Worm (Caenorhabditis elegans) whole organism, early embryonic: ENCODE data around the gene C25A8.1.

Source experiments
- B0310.2 ChIP-seq: sonication (generic microtip); optimal IDR thresholded peaks from 2 replicates; lab custom pipeline; 2016; ENCODE audit warnings: mild to moderate bottlenecking, missing genetic modification characterization, missing compliant biosample characterization
- F13C5.2 ChIP-seq: sonication (generic microtip); optimal IDR thresholded peaks from 2 replicates; lab custom pipeline; 2017; ENCODE audit warnings: mild to moderate bottlenecking, missing genetic modification characterization, inconsistent platforms, missing compliant biosample characterization
- aly-1 ChIP-seq: sonication (generic microtip); optimal IDR thresholded peaks from 2 replicates; lab custom pipeline; 2016; ENCODE audit warnings: missing genetic modification characterization, missing compliant biosample characterization
- ama-1 ChIP-seq: fragments of 150-350 bp; optimal IDR thresholded peaks from 2 replicates; lab custom pipeline; 2014
- ceh-13 ChIP-seq: fragments of 200-800 bp; sonication (Bioruptor generic); optimal IDR thresholded peaks from 2 replicates; lab custom pipeline; 2018; ENCODE audit warnings: mild to moderate bottlenecking, missing genetic modification characterization, missing compliant biosample characterization
- ceh-36 ChIP-seq: sonication (generic microtip); optimal IDR thresholded peaks from 2 replicates; lab custom pipeline; 2016; ENCODE audit warnings: missing genetic modification characterization, inconsistent platforms, missing compliant biosample characterization
- ets-7 ChIP-seq: sonication (generic microtip); optimal IDR thresholded peaks from 2 replicates; lab custom pipeline; 2016; ENCODE audit warnings: missing genotype, missing genetic modification characterization, missing compliant biosample characterization
- flt-1 ChIP-seq: fragments of 200-800 bp; sonication (Bioruptor generic); IDR thresholded peaks from 2 replicates; pipeline ENCODE4 v1.3.6; 2022; ENCODE audit warnings: missing genetic modification characterization, missing compliant biosample characterization
- hmbx-1 ChIP-seq: sonication (generic microtip); optimal IDR thresholded peaks from 2 replicates; lab custom pipeline; 2016; ENCODE audit warnings: mild to moderate bottlenecking, missing genetic modification characterization, missing compliant biosample characterization
- hmg-4 ChIP-seq: fragments of 200-800 bp; sonication (Bioruptor generic); optimal IDR thresholded peaks from 2 replicates; lab custom pipeline; 2018; ENCODE audit warnings: mild to moderate bottlenecking, missing genetic modification characterization, missing compliant biosample characterization
- hnd-1 ChIP-seq: sonication (generic microtip); optimal IDR thresholded peaks from 2 replicates; lab custom pipeline; 2016; ENCODE audit warnings: missing genetic modification characterization, missing compliant biosample characterization
- pes-1 ChIP-seq: fragments of 200-800 bp; sonication (Bioruptor generic); IDR thresholded peaks from 2 replicates; pipeline ENCODE4 v1.3.6; 2022; ENCODE audit warnings: missing genetic modification reagents, missing genetic modification characterization, missing compliant biosample characterization
- scrt-1 ChIP-seq: fragments of 200-800 bp; sonication (Bioruptor generic); IDR thresholded peaks from 2 replicates; pipeline ENCODE4 v1.3.6; 2022; ENCODE audit warnings: missing genetic modification characterization, missing compliant biosample characterization
- sea-1 ChIP-seq: fragments of 200-800 bp; sonication (Bioruptor generic); conservative IDR thresholded peaks from 2 replicates; pipeline ENCODE4 v1.3.6; 2022; ENCODE audit warnings: missing genetic modification characterization, missing compliant biosample characterization
- tbx-11 ChIP-seq: fragments of 200-800 bp; sonication (Bioruptor generic); IDR thresholded peaks from 2 replicates; pipeline ENCODE4 v1.3.6; 2022; ENCODE audit warnings: missing genetic modification characterization, missing compliant biosample characterization
- tbx-37 ChIP-seq: fragments of 200-800 bp; sonication (Bioruptor generic); conservative IDR thresholded peaks from 2 replicates; pipeline ENCODE4 v1.3.6; 2022; ENCODE audit warnings: missing genetic modification reagents, missing genetic modification characterization, missing compliant biosample characterization
- tra-4 ChIP-seq: sonication (generic microtip); optimal IDR thresholded peaks from 2 replicates; lab custom pipeline; 2017; ENCODE audit warnings: missing genetic modification characterization, missing compliant biosample characterization

C25A8.1 gene

ce11 chrIV:6978625-6979024 lies 32.3 kb upstream of the C25A8.1 start:
- TF ChIP-seq flt-1 (GFP tag; lab: Robert Waterston, UW) (no peak), tbx-37 (GFP tag; lab: Robert Waterston, UW) (no peak), tra-4 (no peak), hnd-1 (tag; lab: Kevin White, UChicago) (no peak), B0310.2 (tag; lab: Kevin White, UChicago) (no peak), ets-7 (tag; lab: Kevin White, UChicago) (no peak), ama-1 (lab: Kevin White, UChicago) (no peak), hmbx-1 (no peak), scrt-1 (GFP tag; lab: Robert Waterston, UW) (no peak), pes-1 (no peak), ceh-13 (GFP tag; lab: Kevin White, UChicago) (no peak), hmg-4 (no peak)

ce11 chrIV:6984449-6985380 lies 26.2 kb upstream of the C25A8.1 start:
- TF ChIP-seq sea-1 (GFP tag; lab: Robert Waterston, UW): no peak
- TF ChIP-seq hmbx-1: no peak
- TF ChIP-seq F13C5.2: no peak
- TF ChIP-seq hmg-4: no peak
- TF ChIP-seq scrt-1 (GFP tag; lab: Robert Waterston, UW): no peak
- peak; percentile 3 for TF ChIP-seq ceh-36 (tag; lab: Kevin White, UChicago)
- TF ChIP-seq tbx-11 (GFP tag; lab: Robert Waterston, UW): no peak
- TF ChIP-seq tbx-37 (GFP tag; lab: Robert Waterston, UW): no peak

- TF ChIP-seq hmg-4 (no peak), ets-7 (tag; lab: Kevin White, UChicago) (no peak), ama-1 (lab: Kevin White, UChicago) (no peak), tbx-11 (GFP tag; lab: Robert Waterston, UW) (no peak), tra-4 (no peak), hmbx-1 (no peak), aly-1 (tag; lab: Kevin White, UChicago) (no peak), ceh-36 (tag; lab: Kevin White, UChicago) (no peak), scrt-1 (GFP tag; lab: Robert Waterston, UW) (no peak), F13C5.2 (no peak)
These were observed 24.1 kb upstream of the C25A8.1 start, which contains the start of gene prkl-1 for ce11 chrIV:6986835-6987234. Gene prkl-1, minus strand, starts transcription at chrIV:6986935.

- TF ChIP-seq tbx-11 (GFP tag; lab: Robert Waterston, UW) (no peak), hnd-1 (tag; lab: Kevin White, UChicago) (no peak), ets-7 (tag; lab: Kevin White, UChicago) (no peak), scrt-1 (GFP tag; lab: Robert Waterston, UW) (no peak), ceh-13 (GFP tag; lab: Kevin White, UChicago) (no peak), ama-1 (lab: Kevin White, UChicago) (no peak), pes-1 (no peak), B0310.2 (tag; lab: Kevin White, UChicago) (no peak), aly-1 (tag; lab: Kevin White, UChicago) (no peak), hmg-4 (no peak), F13C5.2 (no peak), tra-4 (no peak), flt-1 (GFP tag; lab: Robert Waterston, UW) (no peak), hmbx-1 (no peak), tbx-37 (GFP tag; lab: Robert Waterston, UW) (no peak)
These were observed 19.9 kb upstream of the C25A8.1 start for ce11 chrIV:6991070-6991469.

ce11 chrIV:6997918-6998317 lies 13.0 kb upstream of the C25A8.1 start:
- TF ChIP-seq sea-1 (GFP tag; lab: Robert Waterston, UW) (no peak), pes-1 (no peak), F13C5.2 (no peak), tra-4 (no peak), tbx-37 (GFP tag; lab: Robert Waterston, UW) (no peak), hnd-1 (tag; lab: Kevin White, UChicago) (no peak), tbx-11 (GFP tag; lab: Robert Waterston, UW) (no peak), aly-1 (tag; lab: Kevin White, UChicago) (no peak), ceh-36 (tag; lab: Kevin White, UChicago) (no peak), ets-7 (tag; lab: Kevin White, UChicago) (no peak), ceh-13 (GFP tag; lab: Kevin White, UChicago) (no peak), hmbx-1 (no peak), flt-1 (GFP tag; lab: Robert Waterston, UW) (no peak), hmg-4 (no peak), B0310.2 (tag; lab: Kevin White, UChicago) (no peak), scrt-1 (GFP tag; lab: Robert Waterston, UW) (no peak), ama-1 (lab: Kevin White, UChicago) (no peak)

ce11 chrIV:6999206-6999605 lies 11.7 kb upstream of the C25A8.1 start, which contains the start of gene C25A8.5:
Gene C25A8.5, plus strand, starts transcription at chrIV:6999506.
- no peak for TF ChIP-seq tbx-11 (GFP tag; lab: Robert Waterston, UW)
- no peak for TF ChIP-seq sea-1 (GFP tag; lab: Robert Waterston, UW)
- TF ChIP-seq scrt-1 (GFP tag; lab: Robert Waterston, UW): no peak
- no peak for TF ChIP-seq flt-1 (GFP tag; lab: Robert Waterston, UW)
- no peak for TF ChIP-seq B0310.2 (tag; lab: Kevin White, UChicago)
- TF ChIP-seq tbx-37 (GFP tag; lab: Robert Waterston, UW): no peak
- TF ChIP-seq ceh-36 (tag; lab: Kevin White, UChicago): no peak
- no peak for TF ChIP-seq pes-1
- TF ChIP-seq ama-1 (lab: Kevin White, UChicago): no peak
- TF ChIP-seq aly-1 (tag; lab: Kevin White, UChicago): no peak
- no peak for TF ChIP-seq ceh-13 (GFP tag; lab: Kevin White, UChicago)
- TF ChIP-seq hmg-4: no peak
- TF ChIP-seq ets-7 (tag; lab: Kevin White, UChicago): no peak
- no peak for TF ChIP-seq hnd-1 (tag; lab: Kevin White, UChicago)
- TF ChIP-seq tra-4: no peak
- no peak for TF ChIP-seq hmbx-1
- TF ChIP-seq F13C5.2: no peak
